Worm (Caenorhabditis elegans) whole organism, L4 larva: ENCODE measurements around the gene twk-13.

Experiments
- D1046.2 ChIP-seq: fragments of 200-800 bp; sonication (Bioruptor generic); IDR thresholded peaks from 2 replicates; pipeline ENCODE4 v1.3.6; 2022; ENCODE audit warnings: missing genetic modification characterization, missing compliant biosample characterization
- F37D6.2 ChIP-seq: sonication (generic microtip); optimal IDR thresholded peaks from 2 replicates; lab custom pipeline; 2016; ENCODE audit warnings: mild to moderate bottlenecking, missing genetic modification characterization, missing compliant biosample characterization
- T26A8.4 ChIP-seq: fragments of 200-800 bp; sonication (Bioruptor generic); IDR thresholded peaks from 2 replicates; pipeline ENCODE4 v1.3.6; 2022; ENCODE audit warnings: missing genetic modification characterization, missing compliant biosample characterization
- ZK337.2 ChIP-seq: fragments of 200-800 bp; sonication (Bioruptor generic); IDR thresholded peaks from 2 replicates; pipeline ENCODE4 v1.3.6; 2022; ENCODE audit warnings: missing genetic modification reagents, missing genetic modification characterization, missing compliant biosample characterization
- ZK546.5 ChIP-seq, 2 experiments: sonication (generic microtip); optimal IDR thresholded peaks; 2 replicates each; lab custom pipeline; 2017; ENCODE audit warnings: missing biosample characterization in 2 of 2, missing genetic modification characterization in 2 of 2
- ama-1 ChIP-seq: fragments of 150-350 bp; optimal IDR thresholded peaks from 2 replicates; lab custom pipeline; 2014; ENCODE audit warnings: inconsistent platforms, mixed read lengths
- attf-4 ChIP-seq: sonication (generic microtip); optimal IDR thresholded peaks from 3 replicates; lab custom pipeline; 2017; ENCODE audit warnings: missing biosample characterization, missing genetic modification characterization
- ceh-20 ChIP-seq: fragments of 200-800 bp; sonication (Bioruptor generic); IDR thresholded peaks from 2 replicates; pipeline ENCODE4 v1.3.6; 2022; ENCODE audit warnings: missing genetic modification reagents, missing genetic modification characterization, missing compliant biosample characterization
- ceh-44 ChIP-seq: fragments of 200-800 bp; sonication (Bioruptor generic); IDR thresholded peaks from 2 replicates; pipeline ENCODE4 v1.3.6; 2022; ENCODE audit warnings: missing genetic modification reagents, missing genetic modification characterization, missing compliant biosample characterization
- daf-12 ChIP-seq: fragments of 150-350 bp; optimal IDR thresholded peaks from 2 replicates; lab custom pipeline; 2014; ENCODE audit warnings: missing biosample characterization, missing genetic modification reagents, missing genetic modification characterization
- daf-19 ChIP-seq: fragments of 200-800 bp; sonication (Bioruptor generic); conservative IDR thresholded peaks from 2 replicates; pipeline ENCODE4 v1.3.6; 2022; ENCODE audit warnings: missing genetic modification characterization, missing compliant biosample characterization
- duxl-1 ChIP-seq: sonication (generic microtip); optimal IDR thresholded peaks from 2 replicates; lab custom pipeline; 2016; ENCODE audit warnings: mild to moderate bottlenecking, missing genetic modification characterization, moderate library complexity, missing compliant biosample characterization; ENCODE audit not compliant: poor library complexity
- dve-1 ChIP-seq: sonication (generic microtip); optimal IDR thresholded peaks from 2 replicates; lab custom pipeline; 2017; ENCODE audit warnings: antibody characterized with exemption, mild to moderate bottlenecking, missing genetic modification characterization, missing compliant biosample characterization; ENCODE audit not compliant: insufficient read depth
- egl-27 ChIP-seq: sonication (generic microtip); optimal IDR thresholded peaks from 3 replicates; lab custom pipeline; 2017; ENCODE audit warnings: missing biosample characterization, missing genetic modification reagents, missing genetic modification characterization
- fos-1 ChIP-seq: fragments of 150-350 bp; optimal IDR thresholded peaks from 2 replicates; lab custom pipeline; 2014; ENCODE audit warnings: missing biosample characterization, missing genetic modification characterization
- gei-8 ChIP-seq: fragments of 200-800 bp; sonication (Bioruptor generic); optimal IDR thresholded peaks from 2 replicates; lab custom pipeline; 2018; ENCODE audit warnings: mild to moderate bottlenecking, missing genetic modification characterization, missing compliant biosample characterization
- hif-1 ChIP-seq, 2 experiments: sonication (generic microtip); optimal IDR thresholded peaks; 2 replicates each; lab custom pipeline; 2016 to 2017; ENCODE audit warnings: missing compliant biosample characterization in 2 of 2, missing genetic modification characterization in 2 of 2, missing genetic modification reagents in 2 of 2, missing genotype in 2 of 2, mild to moderate bottlenecking in 1 of 2
- hlh-11 ChIP-seq: fragments of 200-800 bp; sonication (Bioruptor generic); optimal IDR thresholded peaks from 2 replicates; lab custom pipeline; 2018; ENCODE audit warnings: mild to moderate bottlenecking, missing genetic modification characterization, missing compliant biosample characterization
- jun-1 ChIP-seq: fragments of 150-350 bp; optimal IDR thresholded peaks from 2 replicates; lab custom pipeline; 2014; ENCODE audit warnings: missing biosample characterization, missing genetic modification reagents, missing genetic modification characterization
- lin-29 ChIP-seq: fragments of 200-800 bp; sonication (Bioruptor generic); IDR thresholded peaks from 2 replicates; pipeline ENCODE4 v1.3.6; 2022; ENCODE audit warnings: missing genetic modification reagents, missing genetic modification characterization, missing compliant biosample characterization
- lin-38 ChIP-seq: fragments of 200-800 bp; sonication (Bioruptor generic); IDR thresholded peaks from 2 replicates; pipeline ENCODE4 v1.3.6; 2022; ENCODE audit warnings: missing genetic modification reagents, missing genetic modification characterization, missing compliant biosample characterization
- lir-3 ChIP-seq: sonication (generic microtip); optimal IDR thresholded peaks from 2 replicates; lab custom pipeline; 2016; ENCODE audit warnings: mild to moderate bottlenecking, missing genetic modification characterization, missing compliant biosample characterization
- mdl-1 ChIP-seq, 2 experiments: fragments of 150-350 bp in 1 of 2; sonication (generic microtip) in 1 of 2; optimal IDR thresholded peaks; 2 replicates each; lab custom pipeline; 2014 to 2017; ENCODE audit warnings: missing biosample characterization in 2 of 2, missing genetic modification characterization in 2 of 2
- mep-1 ChIP-seq: fragments of 150-350 bp; sonication (generic microtip); optimal IDR thresholded peaks from 3 replicates; lab custom pipeline; 2014; ENCODE audit warnings: missing biosample characterization, missing genetic modification characterization
- mxl-3 ChIP-seq: fragments of 200-800 bp; sonication (Bioruptor generic); optimal IDR thresholded peaks from 2 replicates; lab custom pipeline; 2018; ENCODE audit warnings: mild to moderate bottlenecking, missing genetic modification characterization, missing compliant biosample characterization
- nhr-111 ChIP-seq: fragments of 200-800 bp; sonication (Bioruptor generic); optimal IDR thresholded peaks from 2 replicates; lab custom pipeline; 2018; ENCODE audit warnings: mild to moderate bottlenecking, missing genetic modification characterization, missing compliant biosample characterization
- nhr-25 ChIP-seq: sonication (generic microtip); optimal IDR thresholded peaks from 2 replicates; lab custom pipeline; 2017; ENCODE audit warnings: missing genetic modification characterization, mild to moderate bottlenecking, missing compliant biosample characterization, antibody characterized with exemption, moderate library complexity, borderline replicate concordance; ENCODE audit not compliant: insufficient read depth
- nhr-28 ChIP-seq: fragments of 150-350 bp; optimal IDR thresholded peaks from 2 replicates; lab custom pipeline; 2014; ENCODE audit warnings: missing biosample characterization, missing genetic modification characterization
- nhr-41 ChIP-seq: fragments of 200-800 bp; sonication (Bioruptor generic); IDR thresholded peaks from 2 replicates; pipeline ENCODE4 v1.3.6; 2022; ENCODE audit warnings: missing genetic modification reagents, missing genetic modification characterization, missing compliant biosample characterization
- nhr-48 ChIP-seq: sonication (generic microtip); optimal IDR thresholded peaks from 2 replicates; lab custom pipeline; 2016; ENCODE audit warnings: mild to moderate bottlenecking, missing genetic modification characterization, missing compliant biosample characterization
- nhr-6 ChIP-seq: fragments of 150-350 bp; optimal IDR thresholded peaks from 2 replicates; lab custom pipeline; 2014; ENCODE audit warnings: missing biosample characterization, missing genetic modification characterization
- nhr-77 ChIP-seq: fragments of 150-350 bp; optimal IDR thresholded peaks from 2 replicates; lab custom pipeline; 2014; ENCODE audit warnings: missing biosample characterization, missing genetic modification characterization
- php-3 ChIP-seq: fragments of 200-800 bp; sonication (Bioruptor generic); IDR thresholded peaks from 2 replicates; pipeline ENCODE4 v1.3.6; 2022; ENCODE audit warnings: missing genetic modification reagents, missing genetic modification characterization, missing compliant biosample characterization
- saeg-2 ChIP-seq: fragments of 200-800 bp; sonication (Bioruptor generic); IDR thresholded peaks from 2 replicates; pipeline ENCODE4 v1.3.6; 2022; ENCODE audit warnings: missing genetic modification reagents, missing genetic modification characterization, missing compliant biosample characterization
- spr-1 ChIP-seq: sonication (generic microtip); optimal IDR thresholded peaks from 2 replicates; lab custom pipeline; 2016; ENCODE audit warnings: mild to moderate bottlenecking, missing genetic modification characterization, missing compliant biosample characterization
- spr-3 ChIP-seq: fragments of 200-800 bp; sonication (Bioruptor generic); optimal IDR thresholded peaks from 2 replicates; lab custom pipeline; 2018; ENCODE audit warnings: mild to moderate bottlenecking, missing genetic modification characterization, missing compliant biosample characterization
- unc-130 ChIP-seq: sonication (generic microtip); optimal IDR thresholded peaks from 2 replicates; lab custom pipeline; 2016; ENCODE audit warnings: missing genetic modification reagents, missing genetic modification characterization, missing compliant biosample characterization
- vab-7 ChIP-seq: fragments of 200-800 bp; sonication (Bioruptor generic); IDR thresholded peaks from 2 replicates; pipeline ENCODE4 v1.3.6; 2022; ENCODE audit warnings: missing genetic modification reagents, missing genetic modification characterization, missing compliant biosample characterization
- zfp-3 ChIP-seq: fragments of 200-800 bp; sonication (Bioruptor generic); conservative IDR thresholded peaks from 2 replicates; pipeline ENCODE4 v1.3.6; 2022; ENCODE audit warnings: missing genetic modification reagents, missing genetic modification characterization, missing compliant biosample characterization
- zip-11 ChIP-seq: fragments of 200-800 bp; sonication (Bioruptor generic); IDR thresholded peaks from 2 replicates; pipeline ENCODE4 v1.3.6; 2022; ENCODE audit warnings: missing genetic modification characterization, missing compliant biosample characterization
- zip-2 ChIP-seq: fragments of 150-350 bp; optimal IDR thresholded peaks from 2 replicates; lab custom pipeline; 2014; ENCODE audit warnings: missing biosample characterization, missing genetic modification characterization
- ztf-11 ChIP-seq: fragments of 150-350 bp; optimal IDR thresholded peaks from 2 replicates; lab custom pipeline; 2014; ENCODE audit warnings: missing biosample characterization, missing genetic modification characterization

Gene twk-13

ce11 chrV:12365104-12365503 lies 27.3 kb upstream of the twk-13 start, which contains the start of gene fipr-2:
fipr-2 (plus strand) TSS chrV:12365348.
- TF ChIP-seq hif-1 (tag; optimal IDR thresholded peaks at IDR 0.05; lab: Kevin White, UChicago) (no peak), ZK546.5 (tag; optimal IDR thresholded peaks at IDR 0.05; lab: Kevin White, UChicago) (no peak), saeg-2 (GFP tag; lab: Robert Waterston, UW) (no peak), gei-8 (GFP tag; lab: Kevin White, UChicago) (no peak), nhr-6 (tag; lab: Kevin White, UChicago) (no peak)
- TF ChIP-seq, all 104 proteins: peak for 0

DNA sequence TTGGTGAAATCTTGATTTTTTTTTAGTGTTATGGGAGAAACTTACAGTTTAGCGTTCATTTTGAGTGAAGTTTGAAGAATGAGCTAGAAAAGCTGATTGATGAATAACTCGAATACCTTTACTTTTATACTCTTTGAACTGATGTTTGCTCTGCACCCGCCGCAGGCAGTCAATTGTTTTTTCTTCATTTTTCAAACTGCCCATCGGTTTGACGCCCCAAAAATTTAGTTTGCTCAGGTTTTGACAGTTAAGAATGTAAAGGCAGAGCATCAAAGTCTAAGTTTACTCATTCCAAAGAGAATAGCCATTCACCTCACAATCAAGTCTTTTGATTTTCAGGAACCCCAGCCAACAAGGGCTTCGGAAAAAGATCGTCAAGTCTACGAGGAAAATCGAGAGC lies 23.9 kb upstream of the twk-13 start, which contains the start of gene fipr-1:
Gene fipr-1 (minus strand): TSS at position 101 of the 400 bp plus-strand sequence.
- no peak for TF ChIP-seq nhr-77
- no peak for TF ChIP-seq spr-3 (GFP tag; lab: Kevin White, UChicago)
- TF ChIP-seq vab-7 (GFP tag; lab: Robert Waterston, UW) = no peak
- TF ChIP-seq nhr-28 (tag; lab: Kevin White, UChicago) = no peak
- no peak for TF ChIP-seq D1046.2
- no peak for TF ChIP-seq ZK337.2 (GFP tag; lab: Robert Waterston, UW)
- no peak for TF ChIP-seq ceh-44 (GFP tag; lab: Robert Waterston, UW)
- no peak for TF ChIP-seq nhr-111 (GFP tag; lab: Kevin White, UChicago)
- no peak for TF ChIP-seq lin-38 (GFP tag; lab: Robert Waterston, UW)
- no peak for TF ChIP-seq nhr-25
- TF ChIP-seq mep-1 = no peak
- no peak for TF ChIP-seq F37D6.2 (tag; lab: Kevin White, UChicago)
- no peak for TF ChIP-seq zip-2 (tag; lab: Kevin White, UChicago)
- no peak for TF ChIP-seq attf-4 (tag; lab: Kevin White, UChicago)
- TF ChIP-seq ztf-11 (tag; lab: Kevin White, UChicago) = no peak
- TF ChIP-seq ZK546.5 (tag; optimal IDR thresholded peaks at IDR 0.05; lab: Kevin White, UChicago) = no peak
- no peak for TF ChIP-seq mdl-1 (tag; optimal IDR thresholded peaks at IDR 0.05; lab: Kevin White, UChicago)
- no peak for TF ChIP-seq daf-12 (tag; lab: Kevin White, UChicago)
- no peak for TF ChIP-seq ama-1 (lab: Kevin White, UChicago)

DNA sequence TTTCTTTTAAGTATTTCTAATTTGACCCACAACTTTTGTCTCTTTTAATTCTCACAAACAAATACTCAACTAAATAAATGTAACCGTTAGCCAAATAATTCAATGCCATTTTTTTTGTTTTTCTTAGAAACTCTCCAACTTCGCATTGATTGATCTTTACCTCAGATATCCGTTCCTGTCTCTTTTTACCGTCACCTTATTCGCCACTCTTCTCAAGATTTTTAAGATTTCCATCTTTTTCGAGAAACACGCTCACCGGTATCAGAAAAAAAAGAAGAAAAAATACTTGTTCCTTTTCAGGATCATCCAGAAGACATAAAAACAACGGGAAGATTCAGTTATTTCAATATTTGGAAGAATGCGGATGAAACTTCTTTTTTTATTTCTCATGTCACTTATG lies 20.6 kb upstream of the twk-13 start, which contains the start of gene F23H12.5:
Gene F23H12.5 (plus strand): TSS at position 301 of the 400 bp plus-strand sequence.
- TF ChIP-seq ceh-20 (no peak), nhr-41 (GFP tag; lab: Robert Waterston, UW) (no peak), egl-27 (tag; lab: Kevin White, UChicago) (no peak), nhr-111 (GFP tag; lab: Kevin White, UChicago) (no peak), jun-1 (no peak), dve-1 (tag; lab: Kevin White, UChicago) (no peak), fos-1 (tag; lab: Kevin White, UChicago) (no peak), mdl-1 (tag; optimal IDR thresholded peaks at IDR 0.05; lab: Kevin White, UChicago) (no peak)
- TF ChIP-seq, all 104 proteins: peak for 0

- no peak for TF ChIP-seq zip-11 (GFP tag; lab: Robert Waterston, UW)
Measured at ce11 chrV:12357632-12358031, 19.8 kb upstream of the twk-13 start.

- TF ChIP-seq T26A8.4 (GFP tag; lab: Robert Waterston, UW) (peak; percentile 49; the same call in 1 of the 2 replicates), lin-29 (GFP tag; lab: Robert Waterston, UW) (0 out of 2 replicates have a peak, but pooled peaks have one; percentile 8), mxl-3 (GFP tag; lab: Kevin White, UChicago) (peak; percentile 10), nhr-28 (tag; lab: Kevin White, UChicago) (peak; percentile 43), spr-1 (tag; lab: Kevin White, UChicago) (peak; percentile 39), duxl-1 (tag; lab: Kevin White, UChicago) (peak; percentile 9), ama-1 (lab: Kevin White, UChicago) (peak; percentile 41), unc-130 (GFP tag; lab: Kevin White, UChicago) (no peak), php-3 (0 out of 2 replicates have a peak, but pooled peaks have one; percentile 51), daf-19 (GFP tag; lab: Robert Waterston, UW) (no peak), zfp-3 (no peak), hlh-11 (tag; lab: Kevin White, UChicago) (peak; percentile 76), nhr-48 (peak; percentile 54), lir-3 (tag; lab: Kevin White, UChicago) (no peak)
Measured at ce11 chrV:12354193-12354830, 16.5 kb upstream of the twk-13 start.
